Worm (Caenorhabditis elegans) whole organism, midembryonic: Measurements from ENCODE around the gene Y102A5C.36.

Source experiments
- cog-1 ChIP-seq: sonication (generic microtip); optimal IDR thresholded peaks from 2 replicates; lab custom pipeline; 2016; ENCODE audit warnings: missing genetic modification characterization, missing compliant biosample characterization
- klf-2 ChIP-seq: fragments of 200-800 bp; sonication (Bioruptor generic); conservative IDR thresholded peaks from 2 replicates; pipeline ENCODE4 v1.3.6; 2022; ENCODE audit warnings: missing genetic modification reagents, missing genetic modification characterization, missing compliant biosample characterization
- med-1 ChIP-seq: sonication (generic microtip); optimal IDR thresholded peaks from 2 replicates; lab custom pipeline; 2017; ENCODE audit warnings: missing genetic modification characterization, mild to moderate bottlenecking, missing compliant biosample characterization, antibody characterized with exemption, missing genetic modification reagents; ENCODE audit not compliant: insufficient read depth
- ref-1 ChIP-seq: fragments of 200-800 bp; sonication (Bioruptor generic); conservative IDR thresholded peaks from 2 replicates; pipeline ENCODE4 v1.3.6; 2022; ENCODE audit warnings: missing genetic modification reagents, missing genetic modification characterization, missing compliant biosample characterization
- ztf-29 ChIP-seq: fragments of 200-800 bp; sonication (Bioruptor generic); IDR thresholded peaks from 2 replicates; pipeline ENCODE4 v1.3.6; 2022; ENCODE audit warnings: missing genetic modification reagents, missing genetic modification characterization, missing compliant biosample characterization

DNA sequence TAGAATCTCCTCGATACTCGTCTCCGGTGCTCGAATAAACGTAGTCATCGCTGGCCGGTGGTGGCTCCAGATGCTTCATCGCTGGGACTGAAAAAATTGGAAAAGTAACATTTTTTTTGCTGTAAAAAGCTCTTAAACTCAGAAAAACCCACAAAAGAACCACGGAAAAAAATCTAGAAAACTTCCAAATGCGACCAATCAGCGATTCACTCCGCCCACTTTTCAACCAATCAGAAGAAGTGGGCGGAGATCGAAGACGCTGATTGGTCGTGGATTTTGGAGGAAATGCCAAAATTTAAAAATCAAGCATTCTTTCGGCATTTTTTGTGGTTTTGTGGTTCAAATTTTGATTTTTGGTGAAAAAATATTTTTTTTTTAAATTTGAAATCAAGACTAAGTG lies 31.7 kb upstream of the Y102A5C.36 start:
- TF ChIP-seq cog-1 (tag; lab: Kevin White, UChicago) (no peak), ztf-29 (GFP tag; lab: Robert Waterston, UW) (no peak), ref-1 (GFP tag; lab: Robert Waterston, UW) (no peak), klf-2 (GFP tag; lab: Robert Waterston, UW) (no peak), med-1 (GFP tag; lab: Kevin White, UChicago) (no peak)
